Worm (Caenorhabditis elegans) whole organism, midembryonic: ENCODE measurements around the gene B0563.1.

Experiments
- T22C8.4 ChIP-seq: fragments of 200-800 bp; sonication (Bioruptor generic); IDR thresholded peaks from 2 replicates; pipeline ENCODE4 v1.3.6; 2022; ENCODE audit warnings: missing genetic modification characterization, missing compliant biosample characterization
- cog-1 ChIP-seq: sonication (generic microtip); optimal IDR thresholded peaks from 2 replicates; lab custom pipeline; 2016; ENCODE audit warnings: missing genetic modification characterization, missing compliant biosample characterization
- flt-1 ChIP-seq: fragments of 200-800 bp; sonication (Bioruptor generic); IDR thresholded peaks from 2 replicates; pipeline ENCODE4 v1.3.6; 2022; ENCODE audit warnings: missing genetic modification characterization, missing compliant biosample characterization
- klf-2 ChIP-seq: fragments of 200-800 bp; sonication (Bioruptor generic); conservative IDR thresholded peaks from 2 replicates; pipeline ENCODE4 v1.3.6; 2022; ENCODE audit warnings: missing genetic modification reagents, missing genetic modification characterization, missing compliant biosample characterization
- med-1 ChIP-seq: sonication (generic microtip); optimal IDR thresholded peaks from 2 replicates; lab custom pipeline; 2017; ENCODE audit warnings: missing genetic modification characterization, mild to moderate bottlenecking, missing compliant biosample characterization, antibody characterized with exemption, missing genetic modification reagents; ENCODE audit not compliant: insufficient read depth
- ref-1 ChIP-seq: fragments of 200-800 bp; sonication (Bioruptor generic); conservative IDR thresholded peaks from 2 replicates; pipeline ENCODE4 v1.3.6; 2022; ENCODE audit warnings: missing genetic modification reagents, missing genetic modification characterization, missing compliant biosample characterization
- tab-1 ChIP-seq: fragments of 200-800 bp; sonication (Bioruptor generic); IDR thresholded peaks from 2 replicates; pipeline ENCODE4 v1.3.6; 2022; ENCODE audit warnings: missing genetic modification characterization, missing compliant biosample characterization
- ztf-23 ChIP-seq: fragments of 200-800 bp; sonication (Bioruptor generic); IDR thresholded peaks from 2 replicates; pipeline ENCODE4 v1.3.6; 2022; ENCODE audit warnings: missing genetic modification reagents, missing genetic modification characterization, missing compliant biosample characterization
- ztf-29 ChIP-seq: fragments of 200-800 bp; sonication (Bioruptor generic); IDR thresholded peaks from 2 replicates; pipeline ENCODE4 v1.3.6; 2022; ENCODE audit warnings: missing genetic modification reagents, missing genetic modification characterization, missing compliant biosample characterization

The B0563.1 gene

DNA sequence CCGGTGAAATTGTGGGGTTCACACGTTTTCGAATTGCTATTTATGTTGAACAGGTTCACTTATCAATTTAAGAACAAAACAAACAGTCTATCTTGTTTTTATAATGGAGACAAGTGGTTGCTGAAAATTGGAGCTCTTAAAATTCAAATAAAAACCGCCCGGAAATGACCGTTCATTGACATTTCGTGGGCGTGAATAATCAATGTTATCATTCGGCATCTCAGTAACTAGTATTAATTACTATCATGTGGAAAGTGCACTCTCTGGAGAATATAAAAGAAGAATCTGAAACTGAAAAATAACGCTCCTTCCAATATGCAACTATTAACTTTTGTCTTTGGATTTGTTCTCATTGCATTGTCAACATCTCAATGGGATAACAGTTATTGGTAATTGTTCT lies 3.1 kb upstream of the B0563.1 start, which contains the start of gene B0563.9:
Gene B0563.9, plus strand, starts transcription at position 301 of the 400 bp plus-strand sequence.
- no peak for TF ChIP-seq ref-1 (GFP tag; lab: Robert Waterston, UW)
- no peak for TF ChIP-seq tab-1
- no peak for TF ChIP-seq ztf-23 (GFP tag; lab: Robert Waterston, UW)
- TF ChIP-seq klf-2 (GFP tag; lab: Robert Waterston, UW), result no peak
- no peak for TF ChIP-seq flt-1 (GFP tag; lab: Robert Waterston, UW)
- no peak for TF ChIP-seq med-1 (GFP tag; lab: Kevin White, UChicago)
- TF ChIP-seq T22C8.4, result no peak
- no peak for TF ChIP-seq ztf-29 (GFP tag; lab: Robert Waterston, UW)
- TF ChIP-seq cog-1 (tag; lab: Kevin White, UChicago), result no peak

DNA sequence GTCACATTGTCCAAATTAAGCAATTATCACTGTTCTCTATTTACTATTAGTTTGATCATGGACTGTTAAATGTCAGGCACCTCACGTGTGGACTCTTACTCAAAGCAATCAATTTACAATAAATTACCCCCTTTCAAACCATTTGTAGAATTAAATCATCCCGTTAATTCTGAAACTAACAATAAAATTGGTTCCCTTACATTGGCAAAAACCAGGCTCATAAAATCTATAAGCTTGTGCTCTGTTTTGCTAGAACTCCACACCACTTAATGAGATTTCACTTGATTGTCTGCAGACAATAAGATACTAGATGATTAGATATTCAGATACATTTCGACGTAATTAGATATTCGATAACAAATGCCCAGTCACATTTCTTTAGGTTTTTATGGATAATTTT lies 1.3 kb upstream of the B0563.1 start:
- TF ChIP-seq tab-1 (no peak), T22C8.4 (no peak), flt-1 (GFP tag; lab: Robert Waterston, UW) (no peak), ztf-23 (GFP tag; lab: Robert Waterston, UW) (no peak), cog-1 (tag; lab: Kevin White, UChicago) (no peak), med-1 (GFP tag; lab: Kevin White, UChicago) (no peak), klf-2 (GFP tag; lab: Robert Waterston, UW) (no peak), ref-1 (GFP tag; lab: Robert Waterston, UW) (no peak), ztf-29 (GFP tag; lab: Robert Waterston, UW) (no peak)

DNA sequence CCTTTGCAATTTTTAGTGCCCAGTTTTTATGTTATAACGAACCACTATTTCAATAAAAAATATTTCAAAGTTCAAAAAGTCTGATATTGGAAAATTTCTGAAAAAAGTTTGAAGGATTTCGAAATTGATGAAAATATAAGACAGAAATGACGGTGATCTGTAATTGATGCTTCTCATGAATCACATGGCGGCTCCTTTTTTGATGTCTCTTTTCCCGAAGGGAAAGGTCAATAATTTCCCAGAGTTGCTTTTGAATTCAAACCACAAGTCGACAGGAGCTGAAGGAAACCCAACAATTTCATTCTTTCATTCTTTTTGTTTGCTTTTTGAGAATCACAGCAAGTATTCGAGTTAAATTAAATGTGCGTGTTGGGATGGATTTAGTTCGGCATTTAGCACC lies 937 bp downstream of the B0563.1 start, which contains the start of gene B0563.18:
Gene B0563.18, plus strand, starts transcription at position 301 of the 400 bp plus-strand sequence.
- TF ChIP-seq tab-1, result no peak
- no peak for TF ChIP-seq T22C8.4
- TF ChIP-seq flt-1 (GFP tag; lab: Robert Waterston, UW), result no peak
- no peak for TF ChIP-seq ref-1 (GFP tag; lab: Robert Waterston, UW)
- TF ChIP-seq med-1 (GFP tag; lab: Kevin White, UChicago), result no peak
- TF ChIP-seq cog-1 (tag; lab: Kevin White, UChicago), result no peak
- no peak for TF ChIP-seq klf-2 (GFP tag; lab: Robert Waterston, UW)
- TF ChIP-seq ztf-29 (GFP tag; lab: Robert Waterston, UW), result no peak
- TF ChIP-seq ztf-23 (GFP tag; lab: Robert Waterston, UW), result no peak

DNA sequence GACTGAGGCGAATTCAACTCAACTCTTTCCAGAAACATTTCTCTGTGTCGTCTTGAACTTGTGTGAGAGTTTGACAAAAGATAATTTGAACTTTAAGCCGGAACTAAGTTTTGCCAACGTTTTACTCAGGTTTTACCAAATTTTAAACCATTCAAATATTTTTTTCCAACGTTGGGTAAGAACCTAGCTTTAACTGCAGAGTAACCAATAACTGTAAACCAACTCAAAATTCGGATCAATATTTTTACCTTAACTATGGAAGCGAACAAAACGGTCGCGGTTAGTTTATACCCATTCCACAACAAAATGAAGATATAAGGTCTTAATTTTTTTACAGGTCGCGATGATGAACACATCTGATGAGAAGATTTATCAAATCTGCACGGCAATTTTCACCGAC lies 1.4 kb downstream of the B0563.1 start:
- TF ChIP-seq tab-1, result no peak
- no peak for TF ChIP-seq ztf-23 (GFP tag; lab: Robert Waterston, UW)
- TF ChIP-seq cog-1 (tag; lab: Kevin White, UChicago), result no peak
- no peak for TF ChIP-seq flt-1 (GFP tag; lab: Robert Waterston, UW)
- no peak for TF ChIP-seq ztf-29 (GFP tag; lab: Robert Waterston, UW)
- no peak for TF ChIP-seq klf-2 (GFP tag; lab: Robert Waterston, UW)
- no peak for TF ChIP-seq ref-1 (GFP tag; lab: Robert Waterston, UW)
- no peak for TF ChIP-seq T22C8.4
- TF ChIP-seq med-1 (GFP tag; lab: Kevin White, UChicago), result no peak

DNA sequence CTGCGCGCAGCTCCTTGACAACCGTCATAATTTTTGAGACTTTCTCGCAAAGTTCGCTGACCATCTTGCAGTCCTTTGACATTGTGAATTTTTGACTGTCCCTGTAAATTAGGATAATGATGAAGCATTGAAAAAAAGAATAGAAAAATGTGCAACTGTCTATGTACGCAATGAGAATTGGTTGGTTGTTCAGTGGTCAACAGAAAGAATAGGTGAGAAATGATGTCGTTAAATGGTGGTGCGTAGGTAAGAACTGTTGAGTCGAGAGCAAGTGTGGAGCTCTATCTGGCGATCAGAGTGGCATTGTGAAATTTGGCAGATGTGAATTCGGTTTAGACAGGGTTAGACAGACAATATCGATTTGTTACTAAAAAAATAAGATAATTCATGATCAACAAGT lies 3.1 kb downstream of the B0563.1 start, which contains the start of gene B0563.8:
Gene B0563.8, minus strand, starts transcription at position 101 of the 400 bp plus-strand sequence.
- TF ChIP-seq T22C8.4, result no peak
- TF ChIP-seq ref-1 (GFP tag; lab: Robert Waterston, UW), result no peak
- TF ChIP-seq ztf-23 (GFP tag; lab: Robert Waterston, UW), result no peak
- no peak for TF ChIP-seq flt-1 (GFP tag; lab: Robert Waterston, UW)
- TF ChIP-seq klf-2 (GFP tag; lab: Robert Waterston, UW), result no peak
- no peak for TF ChIP-seq ztf-29 (GFP tag; lab: Robert Waterston, UW)
- TF ChIP-seq med-1 (GFP tag; lab: Kevin White, UChicago), result no peak
- TF ChIP-seq tab-1, result no peak
- TF ChIP-seq cog-1 (tag; lab: Kevin White, UChicago), result no peak

DNA sequence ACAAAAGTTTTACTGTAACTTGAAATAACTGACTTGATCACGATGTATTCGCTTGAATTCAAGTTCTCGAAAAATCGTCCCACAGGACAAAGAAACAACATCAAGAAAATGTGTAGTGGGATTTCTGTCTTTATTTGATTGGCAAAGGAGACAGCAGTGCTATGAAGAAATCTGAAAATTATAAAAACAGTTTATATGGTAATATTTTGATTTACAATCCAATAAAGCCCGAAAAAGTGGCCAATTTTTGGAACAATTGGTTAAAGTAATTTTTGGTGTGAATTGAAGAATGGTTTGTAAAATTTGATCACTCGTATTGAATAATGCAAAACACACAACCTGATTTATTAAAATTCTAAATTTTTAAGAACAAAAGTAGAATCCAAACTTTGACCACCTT lies 9.5 kb downstream of the B0563.1 start, which contains the start of gene Y81B9A.4:
Gene Y81B9A.4, minus strand, starts transcription at position 101 of the 400 bp plus-strand sequence.
- TF ChIP-seq med-1 (GFP tag; lab: Kevin White, UChicago), result no peak
- TF ChIP-seq T22C8.4, result no peak
- no peak for TF ChIP-seq tab-1
- TF ChIP-seq ztf-29 (GFP tag; lab: Robert Waterston, UW), result no peak
- no peak for TF ChIP-seq ztf-23 (GFP tag; lab: Robert Waterston, UW)
- no peak for TF ChIP-seq klf-2 (GFP tag; lab: Robert Waterston, UW)
- no peak for TF ChIP-seq ref-1 (GFP tag; lab: Robert Waterston, UW)
- no peak for TF ChIP-seq cog-1 (tag; lab: Kevin White, UChicago)
- TF ChIP-seq flt-1 (GFP tag; lab: Robert Waterston, UW), result no peak

DNA sequence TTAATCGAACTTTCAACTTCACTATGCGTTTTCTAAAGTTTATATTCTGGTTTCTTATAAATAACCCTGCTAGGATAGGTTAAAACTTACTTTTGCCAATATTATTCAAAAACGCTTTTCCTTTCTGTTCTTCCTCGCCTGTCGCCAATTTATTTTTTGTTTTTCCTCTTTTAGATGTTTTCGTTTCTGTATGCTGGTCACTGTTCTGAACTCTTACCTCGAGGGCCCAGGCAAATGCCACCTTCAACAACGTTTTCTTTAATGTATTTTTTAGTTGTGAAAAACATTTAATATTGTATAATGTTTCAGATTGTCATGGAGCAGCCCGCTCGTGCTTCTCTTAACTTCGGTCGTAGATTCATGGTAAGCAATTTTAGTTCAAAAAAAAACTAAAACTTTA lies 10.8 kb downstream of the B0563.1 start, which contains the start of gene Y81B9A.3:
Gene Y81B9A.3, plus strand, starts transcription at position 301 of the 400 bp plus-strand sequence.
- TF ChIP-seq cog-1 (tag; lab: Kevin White, UChicago) (no peak), ztf-23 (GFP tag; lab: Robert Waterston, UW) (no peak), T22C8.4 (no peak), ztf-29 (GFP tag; lab: Robert Waterston, UW) (no peak), tab-1 (no peak), ref-1 (GFP tag; lab: Robert Waterston, UW) (no peak), med-1 (GFP tag; lab: Kevin White, UChicago) (no peak)

DNA sequence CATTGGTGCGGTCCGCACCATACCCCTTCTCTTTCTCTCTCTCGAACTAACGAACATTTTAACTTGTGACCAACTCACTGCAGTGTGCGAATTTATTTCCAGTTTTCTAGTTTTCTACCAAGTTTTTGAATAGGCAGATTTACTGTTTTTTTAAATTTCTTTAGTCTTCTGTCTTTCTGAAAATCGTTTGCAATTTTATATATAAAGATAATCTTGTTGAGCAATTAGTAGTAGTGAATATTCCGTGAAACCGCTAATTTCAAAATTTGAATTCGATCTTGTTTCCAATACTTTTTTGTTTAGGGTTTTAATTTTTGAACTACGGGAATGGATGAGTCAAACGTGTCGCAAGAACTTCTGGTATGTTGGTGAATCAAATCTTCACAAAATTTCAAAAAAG lies 12.5 kb downstream of the B0563.1 start, which contains the start of gene Y81B9A.2:
Gene Y81B9A.2, plus strand, starts transcription at position 301 of the 400 bp plus-strand sequence.
- TF ChIP-seq ref-1 (GFP tag; lab: Robert Waterston, UW) (no peak), med-1 (GFP tag; lab: Kevin White, UChicago) (no peak), ztf-23 (GFP tag; lab: Robert Waterston, UW) (no peak), cog-1 (tag; lab: Kevin White, UChicago) (no peak), klf-2 (GFP tag; lab: Robert Waterston, UW) (no peak), flt-1 (GFP tag; lab: Robert Waterston, UW) (no peak), ztf-29 (GFP tag; lab: Robert Waterston, UW) (no peak), tab-1 (no peak), T22C8.4 (no peak)
